Worm (Caenorhabditis elegans) whole organism, L1 larva: ENCODE results near the gene str-73.

Experiments used
- aly-2 ChIP-seq: fragments of 150-350 bp; optimal IDR thresholded peaks from 2 replicates; lab custom pipeline; 2014; ENCODE audit warnings: missing biosample characterization, missing genetic modification characterization
- dsc-1 ChIP-seq: sonication (generic microtip); optimal IDR thresholded peaks from 2 replicates; lab custom pipeline; 2016; ENCODE audit warnings: mild to moderate bottlenecking, missing genetic modification characterization, missing compliant biosample characterization
- egl-27 ChIP-seq, 2 experiments: fragments of 150-350 bp in 1 of 2; sonication (generic microtip); optimal IDR thresholded peaks; 3 replicates each; lab custom pipeline; 2017 to 2018; ENCODE audit warnings: missing biosample characterization in 2 of 2, missing genetic modification characterization in 2 of 2, missing genetic modification reagents in 2 of 2
- lin-13 ChIP-seq: fragments of 150-350 bp; optimal IDR thresholded peaks from 2 replicates; lab custom pipeline; 2014; ENCODE audit warnings: missing biosample characterization, missing genetic modification reagents, missing genetic modification characterization
- lin-39 ChIP-seq: fragments of 150-350 bp; optimal IDR thresholded peaks from 2 replicates; lab custom pipeline; 2014; ENCODE audit warnings: missing biosample characterization, missing genetic modification reagents, missing genetic modification characterization
- lsy-2 ChIP-seq, 2 experiments: fragments of 150-350 bp; optimal IDR thresholded peaks; 2 replicates each; lab custom pipeline; 2014; ENCODE audit warnings: missing biosample characterization in 2 of 2, missing genetic modification characterization in 2 of 2
- mef-2 ChIP-seq: fragments of 150-350 bp; optimal IDR thresholded peaks from 2 replicates; lab custom pipeline; 2014; ENCODE audit warnings: missing biosample characterization, missing genetic modification characterization
- nhr-19 ChIP-seq: fragments of 200-800 bp; sonication (Bioruptor generic); conservative IDR thresholded peaks from 2 replicates; pipeline ENCODE4 v1.3.6; 2022; ENCODE audit warnings: missing genetic modification characterization, missing compliant biosample characterization
- rnt-1 ChIP-seq: sonication (generic microtip); optimal IDR thresholded peaks from 2 replicates; lab custom pipeline; 2016; ENCODE audit warnings: mild to moderate bottlenecking, missing genetic modification characterization, moderate library complexity, missing compliant biosample characterization
- unc-62 ChIP-seq: fragments of 150-350 bp; optimal IDR thresholded peaks from 2 replicates; lab custom pipeline; 2014; ENCODE audit warnings: missing biosample characterization, missing genetic modification reagents, missing genetic modification characterization
- vab-15 ChIP-seq: sonication (generic microtip); optimal IDR thresholded peaks from 2 replicates; lab custom pipeline; 2017; ENCODE audit warnings: missing genotype, mild to moderate bottlenecking, missing genetic modification characterization, missing compliant biosample characterization

ce11 chrV:16455065-16455464, 25.0 kb downstream of the str-73 start, which contains the start of gene str-14:
- TF ChIP-seq mef-2 (tag; lab: Kevin White, UChicago) (no peak), vab-15 (tag; lab: Kevin White, UChicago) (no peak), egl-27 (tag; optimal IDR thresholded peaks at IDR 0.05; lab: Kevin White, UChicago) (no peak), aly-2 (tag; lab: Kevin White, UChicago) (no peak), dsc-1 (tag; lab: Kevin White, UChicago) (no peak), lsy-2 (tag; optimal IDR thresholded peaks at IDR 0.05; lab: Kevin White, UChicago) (no peak), unc-62 (GFP tag; lab: Kevin White, UChicago) (no peak), rnt-1 (tag; lab: Kevin White, UChicago) (no peak), lin-13 (GFP tag; lab: Kevin White, UChicago) (no peak), lin-39 (tag; lab: Kevin White, UChicago) (no peak), nhr-19 (GFP tag; lab: Robert Waterston, UW) (no peak)
